Worm (Caenorhabditis elegans) whole organism, young adult: Measurements from ENCODE around the gene bath-27.

Source experiments
- B0019.2 ChIP-seq: fragments of 200-800 bp; sonication (Bioruptor generic); conservative IDR thresholded peaks from 2 replicates; pipeline ENCODE4 v1.3.6; 2022; ENCODE audit warnings: missing genetic modification reagents, missing genetic modification characterization, missing compliant biosample characterization
- F37B4.10 ChIP-seq: fragments of 200-800 bp; sonication (Bioruptor generic); IDR thresholded peaks from 2 replicates; pipeline ENCODE4 v1.3.6; 2022; ENCODE audit warnings: missing genetic modification characterization, missing compliant biosample characterization
- F49E8.2 ChIP-seq: sonication (generic microtip); optimal IDR thresholded peaks from 3 replicates; lab custom pipeline; 2017; ENCODE audit warnings: missing genetic modification characterization, mild to moderate bottlenecking, missing compliant biosample characterization, antibody characterized with exemption, moderate library complexity; ENCODE audit not compliant: insufficient read depth
- F52B5.7 ChIP-seq: sonication (generic microtip); optimal IDR thresholded peaks from 2 replicates; lab custom pipeline; 2016; ENCODE audit warnings: mild to moderate bottlenecking, missing genetic modification characterization, missing compliant biosample characterization
- Y53G8AR.9 ChIP-seq: fragments of 200-800 bp; sonication (Bioruptor generic); conservative IDR thresholded peaks from 2 replicates; pipeline ENCODE4 v1.3.6; 2022; ENCODE audit warnings: missing genetic modification reagents, missing genetic modification characterization, missing compliant biosample characterization
- die-1 ChIP-seq: sonication (generic microtip); optimal IDR thresholded peaks from 2 replicates; lab custom pipeline; 2016; ENCODE audit warnings: missing genotype, mild to moderate bottlenecking, missing genetic modification characterization, missing compliant biosample characterization
- efl-1 ChIP-seq: fragments of 150-350 bp; optimal IDR thresholded peaks from 2 replicates; lab custom pipeline; 2014; ENCODE audit warnings: missing biosample characterization, missing genetic modification reagents, missing genetic modification characterization
- lag-1 ChIP-seq: fragments of 200-800 bp; sonication (Bioruptor generic); IDR thresholded peaks from 2 replicates; pipeline ENCODE4 v1.3.6; 2022; ENCODE audit warnings: missing genetic modification reagents, missing genetic modification characterization, missing compliant biosample characterization
- lin-54 ChIP-seq: fragments of 200-800 bp; sonication (Bioruptor generic); optimal IDR thresholded peaks from 2 replicates; lab custom pipeline; 2018; ENCODE audit warnings: mild to moderate bottlenecking, missing genetic modification characterization, missing compliant biosample characterization
- pha-4 ChIP-seq: fragments of 150-350 bp; sonication (generic microtip); optimal IDR thresholded peaks from 2 replicates; lab custom pipeline; 2014; ENCODE audit warnings: missing biosample characterization, missing genetic modification reagents, missing genetic modification characterization
- snpc-4 ChIP-seq, 5 experiments: fragments of 150-350 bp in 1 of 5; sonication (generic microtip) in 4 of 5; optimal IDR thresholded peaks; 2 replicates each; lab custom pipeline; 2014 to 2018; ENCODE audit warnings: missing genetic modification characterization in 5 of 5, missing biosample characterization in 3 of 5, antibody characterized with exemption in 2 of 5, mild to moderate bottlenecking in 2 of 5, missing compliant biosample characterization in 2 of 5, missing genotype in 2 of 5, moderate library complexity in 2 of 5, missing genetic modification reagents in 1 of 5
- somi-1 ChIP-seq: fragments of 200-800 bp; sonication (Bioruptor generic); optimal IDR thresholded peaks from 2 replicates; lab custom pipeline; 2018; ENCODE audit warnings: mild to moderate bottlenecking, missing genetic modification characterization, missing compliant biosample characterization
- unc-62 ChIP-seq: fragments of 150-350 bp; optimal IDR thresholded peaks from 2 replicates; lab custom pipeline; 2014; ENCODE audit warnings: missing biosample characterization, missing genetic modification reagents, missing genetic modification characterization

DNA sequence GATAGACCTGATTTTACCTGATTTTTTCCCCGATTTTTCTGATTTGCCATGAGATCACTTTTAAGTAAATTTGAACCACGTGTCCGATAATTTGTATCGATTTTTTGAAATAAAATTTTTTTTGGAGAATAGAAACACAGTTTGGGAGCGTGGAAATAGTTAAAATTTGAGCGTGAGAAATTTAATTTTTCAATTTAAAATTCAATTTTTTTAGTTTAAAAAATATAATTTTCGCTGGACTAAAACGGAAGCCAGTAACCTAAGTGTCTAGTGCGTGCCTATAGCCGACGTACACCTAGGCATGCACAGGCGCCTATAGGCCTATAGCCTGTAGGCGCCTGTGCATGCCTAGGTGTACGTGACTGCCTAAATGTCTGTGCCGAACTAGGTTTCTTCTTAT, 40.3 kb downstream of the bath-27 start, which contains the start of gene nep-9:
- TF ChIP-seq unc-62 (no peak), lin-54 (no peak), snpc-4 (GFP tag; optimal IDR thresholded peaks at IDR 0.05; lab: Kevin White, UChicago) (no peak), snpc-4 (tag; optimal IDR thresholded peaks at IDR 0.05; lab: Kevin White, UChicago) (no peak), pha-4 (tag; lab: Kevin White, UChicago) (no peak), F52B5.7 (tag; lab: Kevin White, UChicago) (no peak), F49E8.2 (tag; lab: Kevin White, UChicago) (no peak), Y53G8AR.9 (GFP tag; lab: Robert Waterston, UW) (no peak), efl-1 (GFP tag; lab: Kevin White, UChicago) (no peak), die-1 (no peak), lag-1 (GFP tag; lab: Robert Waterston, UW) (no peak), F37B4.10 (GFP tag; lab: Robert Waterston, UW) (no peak), somi-1 (GFP tag; lab: Kevin White, UChicago) (no peak), B0019.2 (GFP tag; lab: Robert Waterston, UW) (no peak)
